Worm (Caenorhabditis elegans) whole organism, L4 larva: ENCODE measurements around the gene F59B2.15.

Experiments
- aha-1 ChIP-seq: fragments of 150-350 bp; peaks from one replicate; lab custom pipeline; 2014; ENCODE audit warnings: missing biosample characterization, missing genetic modification characterization
- ama-1 ChIP-seq: fragments of 150-350 bp; optimal IDR thresholded peaks from 2 replicates; lab custom pipeline; 2014; ENCODE audit warnings: inconsistent platforms, mixed read lengths
- cey-2 ChIP-seq: sonication (generic microtip); optimal IDR thresholded peaks from 3 replicates; lab custom pipeline; 2017; ENCODE audit warnings: missing genetic modification characterization, mild to moderate bottlenecking, missing compliant biosample characterization, antibody characterized with exemption, borderline replicate concordance; ENCODE audit not compliant: insufficient read depth
- dve-1 ChIP-seq: sonication (generic microtip); optimal IDR thresholded peaks from 2 replicates; lab custom pipeline; 2017; ENCODE audit warnings: antibody characterized with exemption, mild to moderate bottlenecking, missing genetic modification characterization, missing compliant biosample characterization; ENCODE audit not compliant: insufficient read depth
- egl-27 ChIP-seq: sonication (generic microtip); optimal IDR thresholded peaks from 3 replicates; lab custom pipeline; 2017; ENCODE audit warnings: missing biosample characterization, missing genetic modification reagents, missing genetic modification characterization
- egl-43 ChIP-seq: fragments of 200-800 bp; sonication (Bioruptor generic); IDR thresholded peaks from 2 replicates; pipeline ENCODE4 v1.3.6; 2022; ENCODE audit warnings: missing genetic modification reagents, missing genetic modification characterization, missing compliant biosample characterization
- fos-1 ChIP-seq: fragments of 150-350 bp; optimal IDR thresholded peaks from 2 replicates; lab custom pipeline; 2014; ENCODE audit warnings: missing biosample characterization, missing genetic modification characterization
- hlh-30 ChIP-seq: sonication (generic microtip); optimal IDR thresholded peaks from 2 replicates; lab custom pipeline; 2017; ENCODE audit warnings: antibody characterized with exemption, mild to moderate bottlenecking, missing genetic modification characterization, missing compliant biosample characterization; ENCODE audit not compliant: insufficient read depth
- nhr-237 ChIP-seq: sonication (generic microtip); optimal IDR thresholded peaks from 2 replicates; lab custom pipeline; 2017; ENCODE audit warnings: missing biosample characterization, missing genetic modification characterization
- pha-4 ChIP-seq, 2 experiments: fragments of 150-350 bp in 1 of 2; fragments of 200-800 bp in 1 of 2; sonication (Bioruptor generic) in 1 of 2; IDR thresholded peaks in 1 of 2; optimal IDR thresholded peaks in 1 of 2; 2 replicates each; pipeline versions ENCODE4 v1.3.6 to Lab custom; 2014 to 2022; ENCODE audit warnings: missing genetic modification characterization in 2 of 2, missing genetic modification reagents in 2 of 2, missing biosample characterization in 1 of 2, missing compliant biosample characterization in 1 of 2
- tag-97 ChIP-seq: fragments of 200-800 bp; sonication (Bioruptor generic); IDR thresholded peaks from 2 replicates; pipeline ENCODE4 v1.3.6; 2022; ENCODE audit warnings: missing genetic modification characterization, missing compliant biosample characterization
- unc-39 ChIP-seq: sonication (generic microtip); optimal IDR thresholded peaks from 2 replicates; lab custom pipeline; 2017; ENCODE audit warnings: missing biosample characterization, missing genetic modification characterization
- zfp-3 ChIP-seq: fragments of 200-800 bp; sonication (Bioruptor generic); conservative IDR thresholded peaks from 2 replicates; pipeline ENCODE4 v1.3.6; 2022; ENCODE audit warnings: missing genetic modification reagents, missing genetic modification characterization, missing compliant biosample characterization

- TF ChIP-seq fos-1 (tag; lab: Kevin White, UChicago) (no peak), aha-1 (tag; lab: Kevin White, UChicago) (no peak), hlh-30 (tag; lab: Kevin White, UChicago) (peak; percentile 70), nhr-237 (tag; lab: Kevin White, UChicago) (no peak), cey-2 (peak; percentile 70), dve-1 (tag; lab: Kevin White, UChicago) (peak; percentile 69), egl-43 (GFP tag; lab: Robert Waterston, UW) (no peak), tag-97 (GFP tag; lab: Robert Waterston, UW) (no peak), pha-4 (GFP tag; IDR thresholded peaks at IDR 0.05; lab: Robert Waterston, UW) (no peak), pha-4 (tag; optimal IDR thresholded peaks at IDR 0.05; lab: Kevin White, UChicago) (no peak), egl-27 (tag; lab: Kevin White, UChicago) (no peak), ama-1 (no peak), zfp-3 (GFP tag; lab: Robert Waterston, UW) (no peak), unc-39 (no peak)
These were observed 15.6 kb downstream of the F59B2.15 start for ce11 chrIII:8986872-8987271.
